Fruit fly (Drosophila melanogaster) Kc167 (cell line): ENCODE data around the gene CG6479.

Experiments used
- Myc ChIP-seq: fragments of >200 bp; optimal IDR thresholded peaks from 2 replicates; lab custom pipeline; 2017; ENCODE audit warnings: missing external identifiers
- Sin3A ChIP-seq: fragments of >200 bp; optimal IDR thresholded peaks from 2 replicates; lab custom pipeline; 2018; ENCODE audit warnings: missing external identifiers
- h ChIP-seq: fragments of >200 bp; optimal IDR thresholded peaks from 3 replicates; lab custom pipeline; 2018; ENCODE audit warnings: missing external identifiers
- insv ChIP-seq: fragments of >200 bp; optimal IDR thresholded peaks from 3 replicates; lab custom pipeline; 2018; ENCODE audit warnings: missing external identifiers
- psq ChIP-seq: fragments of >200 bp; optimal IDR thresholded peaks from 2 replicates; lab custom pipeline; 2017; ENCODE audit warnings: missing external identifiers
- ttk ChIP-seq: sonication (Bioruptor generic); optimal IDR thresholded peaks from 2 replicates; lab custom pipeline; 2017; ENCODE audit warnings: missing external identifiers

DNA sequence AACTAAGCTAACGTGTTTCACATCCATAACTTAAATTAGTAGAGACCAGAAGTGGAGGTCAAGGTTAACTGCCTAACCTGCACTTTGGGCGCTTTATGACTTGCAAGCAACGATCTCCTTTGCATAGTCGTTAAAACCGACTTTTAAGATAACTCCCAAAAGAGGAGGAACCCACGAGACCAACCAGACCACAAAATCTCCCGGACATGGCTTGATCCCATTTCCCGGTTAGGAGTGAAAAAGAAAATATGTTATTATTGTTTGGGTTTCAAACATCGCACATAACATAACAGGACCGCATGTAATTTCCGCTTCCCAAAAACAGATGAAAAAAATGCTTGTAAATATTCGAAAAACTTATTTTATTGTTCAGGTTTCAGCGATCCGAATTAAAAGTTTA lies 44.2 kb upstream of the CG6479 start:
- TF ChIP-seq Sin3A (no peak), insv (lab: Kevin White, UChicago) (no peak), ttk (lab: Kevin White, UChicago) (no peak), Myc (no peak), h (lab: Kevin White, UChicago) (no peak), psq (lab: Kevin White, UChicago) (no peak)
